Fruit fly (Drosophila melanogaster): ENCODE measurements around the gene Spn28F.

Gene Spn28F

DNA sequence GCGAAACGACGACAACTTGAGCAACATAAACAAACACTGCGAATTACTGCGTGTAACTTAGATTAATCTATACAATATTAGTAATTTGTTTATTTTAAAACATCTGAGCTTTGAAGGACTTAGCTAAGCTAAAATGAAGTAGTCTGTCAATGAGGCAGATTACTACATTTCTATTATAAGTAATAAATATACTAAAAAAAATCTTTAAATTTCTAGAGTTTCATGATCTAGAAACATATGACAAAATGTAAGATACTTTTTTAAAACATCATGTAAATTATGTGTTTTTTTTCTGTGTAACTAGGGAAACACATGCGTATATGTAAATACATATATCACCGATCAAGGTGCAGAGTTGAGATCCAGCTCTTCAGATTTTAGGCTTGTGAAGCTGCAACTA, 24.5 kb upstream of the Spn28F start (continued):
- TF ChIP-seq nmo (GFP tag; optimal IDR thresholded peaks at IDR 0.05) = peak; percentile 74
- no peak for TF ChIP-seq CG2129 (GFP tag; IDR thresholded peaks at IDR 0.05; ENCODE audit: partially characterized antibody)
- TF ChIP-seq C15 (GFP tag; IDR thresholded peaks at IDR 0.05) = no peak
- TF ChIP-seq chm (GFP tag; IDR thresholded peaks at IDR 0.05) = no peak
- no peak for TF ChIP-seq cas (GFP tag; IDR thresholded peaks at IDR 0.05)
- TF ChIP-seq CG15479 (GFP tag; optimal IDR thresholded peaks at IDR 0.05) = no peak
- TF ChIP-seq Sox100B (GFP tag; optimal IDR thresholded peaks at IDR 0.05) = peak; percentile 77
- no peak for TF ChIP-seq CG30431 (GFP tag; optimal IDR thresholded peaks at IDR 0.05)
- TF ChIP-seq CG31224 (GFP tag; IDR thresholded peaks at IDR 0.05) = no peak
- TF ChIP-seq zfh2 (GFP tag; optimal IDR thresholded peaks at IDR 0.05) = no peak
- TF ChIP-seq crp (GFP tag; optimal IDR thresholded peaks at IDR 0.05) = peak in 1 of 2 experiments; percentile 4
- TF ChIP-seq Meics (GFP tag; optimal IDR thresholded peaks at IDR 0.05) = peak; percentile 68
- no peak for TF ChIP-seq Doc3 (GFP tag; IDR thresholded peaks at IDR 0.05; ENCODE audit: partially characterized antibody)
- TF ChIP-seq Dref (GFP tag; IDR thresholded peaks at IDR 0.05) = no peak
- no peak for TF ChIP-seq CG18011 (GFP tag; optimal IDR thresholded peaks at IDR 0.05)
- no peak for TF ChIP-seq Optix (GFP tag; IDR thresholded peaks at IDR 0.05)
- TF ChIP-seq pfk (GFP tag; optimal IDR thresholded peaks at IDR 0.05) = no peak
- no peak for TF ChIP-seq Nf-YA (GFP tag; IDR thresholded peaks at IDR 0.05)
- peak; percentile 79 for TF ChIP-seq stc (GFP tag; IDR thresholded peaks at IDR 0.05)
- no peak for TF ChIP-seq Taf1 (GFP tag; IDR thresholded peaks at IDR 0.05)
- TF ChIP-seq ro (GFP tag; IDR thresholded peaks at IDR 0.05) = no peak
- TF ChIP-seq NC2β (GFP tag; optimal IDR thresholded peaks at IDR 0.05) = no peak
- TF ChIP-seq otp (GFP tag; IDR thresholded peaks at IDR 0.05) = no peak
- no peak for TF ChIP-seq Neu2 (GFP tag; optimal IDR thresholded peaks at IDR 0.05; ENCODE audit: borderline replicate concordance)
- TF ChIP-seq dimm (GFP tag; IDR thresholded peaks at IDR 0.05) = no peak
- TF ChIP-seq Usf (GFP tag; optimal IDR thresholded peaks at IDR 0.05) = no peak
- no peak for TF ChIP-seq CG34376 (GFP tag; optimal IDR thresholded peaks at IDR 0.05)
- no peak for TF ChIP-seq Lpt (GFP tag; optimal IDR thresholded peaks at IDR 0.05)
- no peak for TF ChIP-seq CG11093 (GFP tag; IDR thresholded peaks at IDR 0.05)
- TF ChIP-seq Side (GFP tag; optimal IDR thresholded peaks at IDR 0.05) = no peak
- peak; percentile 66 for TF ChIP-seq lmd (GFP tag; IDR thresholded peaks at IDR 0.05)
- TF ChIP-seq tio (GFP tag; optimal IDR thresholded peaks at IDR 0.05) = peak; percentile 29
- TF ChIP-seq NC2α (GFP tag; optimal IDR thresholded peaks at IDR 0.05) = no peak
- TF ChIP-seq MESR4 (GFP tag; optimal IDR thresholded peaks at IDR 0.05) = no peak
- no peak for TF ChIP-seq Deaf1 (tag; optimal IDR thresholded peaks at IDR 0.05)
- peak; percentile 60 for TF ChIP-seq odd (GFP tag; optimal IDR thresholded peaks at IDR 0.05)
- peak; percentile 13 for TF ChIP-seq CG18619 (GFP tag; optimal IDR thresholded peaks at IDR 0.05)
- TF ChIP-seq CG17829 (tag; optimal IDR thresholded peaks at IDR 0.05) = peak; percentile 47
- no peak for TF ChIP-seq sens (GFP tag)
- TF ChIP-seq CG4617 (GFP tag; optimal IDR thresholded peaks at IDR 0.05; ENCODE audit: borderline replicate concordance) = no peak
- TF ChIP-seq Ada2b (GFP tag; IDR thresholded peaks at IDR 0.05) = peak; percentile 47; the same call in 1 of the 2 replicates
- TF ChIP-seq CG3281 (GFP tag; optimal IDR thresholded peaks at IDR 0.05) = peak; percentile 38
- peak; percentile 51; the same call in 1 of the 3 replicates for TF ChIP-seq Mrtf (GFP tag; IDR thresholded peaks at IDR 0.05)
- TF ChIP-seq Nf-YB (GFP tag; optimal IDR thresholded peaks at IDR 0.05) = peak; percentile 44
- TF ChIP-seq NK7.1 (GFP tag; optimal IDR thresholded peaks at IDR 0.05) = no peak
- TF ChIP-seq CG3847 (GFP tag; IDR thresholded peaks at IDR 0.05) = peak; percentile 37; the same call in 1 of the 2 replicates
- TF ChIP-seq CG16815 (GFP tag; optimal IDR thresholded peaks at IDR 0.05) = no peak
- TF ChIP-seq Gug (GFP tag; IDR thresholded peaks at IDR 0.05) = no peak
- no peak for TF ChIP-seq h (optimal IDR thresholded peaks at IDR 0.05)
- TF ChIP-seq aop (GFP tag; IDR thresholded peaks at IDR 0.05) = no peak
- no peak for TF ChIP-seq CG11085 (GFP tag; IDR thresholded peaks at IDR 0.05)
- TF ChIP-seq CG4820 (GFP tag; optimal IDR thresholded peaks at IDR 0.05) = peak; percentile 29
- TF ChIP-seq Hmr (GFP tag; optimal IDR thresholded peaks at IDR 0.05) = peak; percentile 40
